Worm (Caenorhabditis elegans): ENCODE data around the gene acl-3.

DNA sequence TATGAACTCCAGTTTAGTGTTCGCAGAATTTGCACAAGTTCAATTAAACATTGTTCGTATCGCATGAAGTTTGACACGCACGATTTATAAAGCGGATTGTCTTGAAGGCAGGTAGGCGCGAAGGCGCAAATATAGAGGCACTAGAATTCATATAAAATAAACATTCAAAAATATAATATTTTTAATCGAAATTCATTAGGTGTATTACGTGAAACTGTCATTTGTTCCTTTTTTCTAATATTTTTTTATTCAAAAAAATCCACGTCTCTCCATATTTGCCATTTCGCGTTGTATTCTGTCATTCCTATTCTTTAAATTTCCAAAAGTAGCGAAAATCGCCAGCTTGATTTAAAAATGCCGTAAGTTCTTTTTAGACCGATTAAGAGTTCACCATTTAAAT, 10.0 kb downstream of the acl-3 start, which contains the start of gene ZK809.1:
- TF ChIP-seq unc-86 (tag; optimal IDR thresholded peaks at IDR 0.05) (no peak), hlh-13 (GFP tag; optimal IDR thresholded peaks at IDR 0.05) (no peak), ceh-9 (tag; optimal IDR thresholded peaks at IDR 0.05) (no peak)

Measured in whole organism, late embryonic.